Worm (Caenorhabditis elegans): ENCODE measurements around the gene C31H1.5.

ce11 chrIV:5846269-5846668 is 49.7 kb upstream of the C31H1.5 start, which contains the start of gene sams-4:
- TF ChIP-seq snpc-4 (tag; optimal IDR thresholded peaks at IDR 0.05) (no peak), fos-1 (tag; optimal IDR thresholded peaks at IDR 0.05) (no peak), nhr-28 (tag; optimal IDR thresholded peaks at IDR 0.05) (no peak), skn-1 (tag; optimal IDR thresholded peaks at IDR 0.05) (no peak), ZK546.5 (tag; optimal IDR thresholded peaks at IDR 0.05) (no peak), ztf-11 (tag; optimal IDR thresholded peaks at IDR 0.05) (no peak), sea-2 (GFP tag; optimal IDR thresholded peaks at IDR 0.05) (no peak), aly-2 (tag; optimal IDR thresholded peaks at IDR 0.05) (no peak), ama-1 (optimal IDR thresholded peaks at IDR 0.05) (no peak)
